Worm (Caenorhabditis elegans): ENCODE measurements around the gene glb-15.

glb-15 gene

ce11 chrV:11605227-11605626, 12.8 kb downstream of the glb-15 start:
- TF ChIP-seq W03F9.2 (tag; optimal IDR thresholded peaks at IDR 0.05) (no peak), him-1 (tag; optimal IDR thresholded peaks at IDR 0.05) (no peak), dao-5 (tag; optimal IDR thresholded peaks at IDR 0.05) (no peak)

- TF ChIP-seq him-1 (tag; optimal IDR thresholded peaks at IDR 0.05) (no peak), dao-5 (tag; optimal IDR thresholded peaks at IDR 0.05) (no peak), W03F9.2 (tag; optimal IDR thresholded peaks at IDR 0.05) (no peak)
These were observed 13.6 kb downstream of the glb-15 start, which contains the start of gene dhs-20 for ce11 chrV:11604484-11604883. dhs-20 (minus strand) TSS chrV:11604563.

- TF ChIP-seq W03F9.2 (tag; optimal IDR thresholded peaks at IDR 0.05) (no peak), him-1 (tag; optimal IDR thresholded peaks at IDR 0.05) (no peak), dao-5 (tag; optimal IDR thresholded peaks at IDR 0.05) (no peak)
These were observed 17.3 kb downstream of the glb-15 start, which contains the start of gene F35B12.9 for ce11 chrV:11600800-11601199. F35B12.9 (plus strand) TSS chrV:11601171.

- no peak for TF ChIP-seq W03F9.2 (tag; optimal IDR thresholded peaks at IDR 0.05)
- no peak for TF ChIP-seq him-1 (tag; optimal IDR thresholded peaks at IDR 0.05)
- no peak for TF ChIP-seq dao-5 (tag; optimal IDR thresholded peaks at IDR 0.05)
These were observed 19.3 kb downstream of the glb-15 start, which contains the start of gene srx-84 for ce11 chrV:11598807-11599206. srx-84 (plus strand) TSS chrV:11599107.

ce11 chrV:11593888-11594287, 24.2 kb downstream of the glb-15 start:
- TF ChIP-seq him-1 (tag; optimal IDR thresholded peaks at IDR 0.05) (no peak), dao-5 (tag; optimal IDR thresholded peaks at IDR 0.05) (no peak), W03F9.2 (tag; optimal IDR thresholded peaks at IDR 0.05) (no peak)

ce11 chrV:11593427-11593826, 24.6 kb downstream of the glb-15 start, which contains the start of gene srx-80:
srx-80 (plus strand) TSS chrV:11593727.
- TF ChIP-seq dao-5 (tag; optimal IDR thresholded peaks at IDR 0.05) (no peak), W03F9.2 (tag; optimal IDR thresholded peaks at IDR 0.05) (no peak), him-1 (tag; optimal IDR thresholded peaks at IDR 0.05) (no peak)

- TF ChIP-seq him-1 (tag; optimal IDR thresholded peaks at IDR 0.05) (no peak), dao-5 (tag; optimal IDR thresholded peaks at IDR 0.05) (no peak), W03F9.2 (tag; optimal IDR thresholded peaks at IDR 0.05) (no peak)
These were observed 28.6 kb downstream of the glb-15 start, which contains the start of gene srx-82 for ce11 chrV:11589433-11589832. srx-82 (plus strand) TSS chrV:11589733.

- TF ChIP-seq W03F9.2 (tag; optimal IDR thresholded peaks at IDR 0.05) (no peak), dao-5 (tag; optimal IDR thresholded peaks at IDR 0.05) (no peak), him-1 (tag; optimal IDR thresholded peaks at IDR 0.05) (no peak)
These were observed 33.0 kb downstream of the glb-15 start for ce11 chrV:11585122-11585521.

- TF ChIP-seq him-1 (tag; optimal IDR thresholded peaks at IDR 0.05) (no peak), W03F9.2 (tag; optimal IDR thresholded peaks at IDR 0.05) (no peak), dao-5 (tag; optimal IDR thresholded peaks at IDR 0.05) (no peak)
These were observed 34.9 kb downstream of the glb-15 start, which contains the start of gene srx-88 for ce11 chrV:11583212-11583611. srx-88 (plus strand) TSS chrV:11583512.

ce11 chrV:11580826-11581225, 37.2 kb downstream of the glb-15 start, which contains the start of gene srx-90:
srx-90 (plus strand) TSS chrV:11581126.
- TF ChIP-seq dao-5 (tag; optimal IDR thresholded peaks at IDR 0.05) = no peak
- TF ChIP-seq W03F9.2 (tag; optimal IDR thresholded peaks at IDR 0.05) = no peak
- TF ChIP-seq him-1 (tag; optimal IDR thresholded peaks at IDR 0.05) = no peak

- TF ChIP-seq W03F9.2 (tag; optimal IDR thresholded peaks at IDR 0.05) (no peak), him-1 (tag; optimal IDR thresholded peaks at IDR 0.05) (no peak), dao-5 (tag; optimal IDR thresholded peaks at IDR 0.05) (no peak)
These were observed 43.5 kb downstream of the glb-15 start for ce11 chrV:11574563-11574962.

ce11 chrV:11572803-11573490, 45.1 kb downstream of the glb-15 start, which contains the start of the genes H12C20.7 and nhr-68:
H12C20.7 (minus strand) TSS chrV:11572990.
nhr-68 (plus strand) TSS chrV:11573440.
- TF ChIP-seq W03F9.2 (tag; optimal IDR thresholded peaks at IDR 0.05) = peak; percentile 60
- TF ChIP-seq him-1 (tag; optimal IDR thresholded peaks at IDR 0.05) = no peak
- no peak for TF ChIP-seq dao-5 (tag; optimal IDR thresholded peaks at IDR 0.05)

- TF ChIP-seq W03F9.2 (tag; optimal IDR thresholded peaks at IDR 0.05) = no peak
- no peak for TF ChIP-seq him-1 (tag; optimal IDR thresholded peaks at IDR 0.05)
- TF ChIP-seq dao-5 (tag; optimal IDR thresholded peaks at IDR 0.05) = no peak
These were observed 47.9 kb downstream of the glb-15 start, which contains the start of the genes nhr-101 and pms-2 for ce11 chrV:11570169-11570651. nhr-101 (plus strand) TSS chrV:11570476. pms-2 (minus strand) TSS chrV:11570601.
